Fruit fly (Drosophila melanogaster) ovary, adult (tissue): Measurements from ENCODE around the gene mahe.
A peak's percentile ranks its signal among the peaks of the same experiment; 100 is the strongest.

Source experiments
- CG17801 ChIP-seq: fragments of 200-800 bp; optimal IDR thresholded peaks from 2 replicates; lab custom pipeline; 2019; ENCODE audit warnings: missing biosample characterization, mild to moderate bottlenecking, missing genetic modification characterization, moderate library complexity; ENCODE audit not compliant: partially characterized antibody

Gene mahe

dm6 chrX:7891596-7892538 lies 39.3 kb downstream of the mahe start, which contains the start of gene Nek2:
Gene Nek2, minus strand, starts transcription at chrX:7891646.
- TF ChIP-seq CG17801 (GFP tag; lab: Kevin White, UChicago), result no peak

- TF ChIP-seq CG17801 (GFP tag; lab: Kevin White, UChicago), result peak; percentile 84
These were observed 42.7 kb downstream of the mahe start, which contains the start of gene Acat1 for dm6 chrX:7888386-7889024. Gene Acat1, minus strand, starts transcription at chrX:7888785.

dm6 chrX:7884360-7884759 lies 46.8 kb downstream of the mahe start, which contains the start of gene Ir7g:
Gene Ir7g, plus strand, starts transcription at chrX:7884660.
- TF ChIP-seq CG17801 (GFP tag; lab: Kevin White, UChicago), result no peak

- no peak for TF ChIP-seq CG17801 (GFP tag; lab: Kevin White, UChicago)
These were observed 47.3 kb downstream of the mahe start, which contains the start of gene Ir7f for dm6 chrX:7883926-7884325. Gene Ir7f, minus strand, starts transcription at chrX:7884026.

dm6 chrX:7881579-7881978 lies 49.6 kb downstream of the mahe start, which contains the start of gene Ir7e:
Gene Ir7e, minus strand, starts transcription at chrX:7881679.
- no peak for TF ChIP-seq CG17801 (GFP tag; lab: Kevin White, UChicago)

- no peak for TF ChIP-seq CG17801 (GFP tag; lab: Kevin White, UChicago)
These were observed 52.4 kb downstream of the mahe start, which contains the start of gene Ir7d for dm6 chrX:7878736-7879135. Gene Ir7d, minus strand, starts transcription at chrX:7878836.

- no peak for TF ChIP-seq CG17801 (GFP tag; lab: Kevin White, UChicago)
These were observed 57.1 kb downstream of the mahe start, which contains the start of gene Ir7c for dm6 chrX:7874094-7874493. Gene Ir7c, plus strand, starts transcription at chrX:7874394.

dm6 chrX:7873172-7873930 lies 57.8 kb downstream of the mahe start, which contains the start of gene dec:
Gene dec, minus strand, starts transcription at chrX:7873222.
- peak; percentile 74 for TF ChIP-seq CG17801 (GFP tag; lab: Kevin White, UChicago)
